Worm (Caenorhabditis elegans) whole organism, early embryonic: ENCODE results near the gene Y57G11C.40.

Experiments used
- B0310.2 ChIP-seq: sonication (generic microtip); optimal IDR thresholded peaks from 2 replicates; lab custom pipeline; 2016; ENCODE audit warnings: mild to moderate bottlenecking, missing genetic modification characterization, missing compliant biosample characterization
- F13C5.2 ChIP-seq: sonication (generic microtip); optimal IDR thresholded peaks from 2 replicates; lab custom pipeline; 2017; ENCODE audit warnings: mild to moderate bottlenecking, missing genetic modification characterization, inconsistent platforms, missing compliant biosample characterization
- aly-1 ChIP-seq: sonication (generic microtip); optimal IDR thresholded peaks from 2 replicates; lab custom pipeline; 2016; ENCODE audit warnings: missing genetic modification characterization, missing compliant biosample characterization
- ama-1 ChIP-seq: fragments of 150-350 bp; optimal IDR thresholded peaks from 2 replicates; lab custom pipeline; 2014
- ceh-13 ChIP-seq: fragments of 200-800 bp; sonication (Bioruptor generic); optimal IDR thresholded peaks from 2 replicates; lab custom pipeline; 2018; ENCODE audit warnings: mild to moderate bottlenecking, missing genetic modification characterization, missing compliant biosample characterization
- ceh-36 ChIP-seq: sonication (generic microtip); optimal IDR thresholded peaks from 2 replicates; lab custom pipeline; 2016; ENCODE audit warnings: missing genetic modification characterization, inconsistent platforms, missing compliant biosample characterization
- ets-7 ChIP-seq: sonication (generic microtip); optimal IDR thresholded peaks from 2 replicates; lab custom pipeline; 2016; ENCODE audit warnings: missing genotype, missing genetic modification characterization, missing compliant biosample characterization
- flt-1 ChIP-seq: fragments of 200-800 bp; sonication (Bioruptor generic); IDR thresholded peaks from 2 replicates; pipeline ENCODE4 v1.3.6; 2022; ENCODE audit warnings: missing genetic modification characterization, missing compliant biosample characterization
- hmbx-1 ChIP-seq: sonication (generic microtip); optimal IDR thresholded peaks from 2 replicates; lab custom pipeline; 2016; ENCODE audit warnings: mild to moderate bottlenecking, missing genetic modification characterization, missing compliant biosample characterization
- hmg-4 ChIP-seq: fragments of 200-800 bp; sonication (Bioruptor generic); optimal IDR thresholded peaks from 2 replicates; lab custom pipeline; 2018; ENCODE audit warnings: mild to moderate bottlenecking, missing genetic modification characterization, missing compliant biosample characterization
- hnd-1 ChIP-seq: sonication (generic microtip); optimal IDR thresholded peaks from 2 replicates; lab custom pipeline; 2016; ENCODE audit warnings: missing genetic modification characterization, missing compliant biosample characterization
- pes-1 ChIP-seq: fragments of 200-800 bp; sonication (Bioruptor generic); IDR thresholded peaks from 2 replicates; pipeline ENCODE4 v1.3.6; 2022; ENCODE audit warnings: missing genetic modification reagents, missing genetic modification characterization, missing compliant biosample characterization
- scrt-1 ChIP-seq: fragments of 200-800 bp; sonication (Bioruptor generic); IDR thresholded peaks from 2 replicates; pipeline ENCODE4 v1.3.6; 2022; ENCODE audit warnings: missing genetic modification characterization, missing compliant biosample characterization
- sea-1 ChIP-seq: fragments of 200-800 bp; sonication (Bioruptor generic); conservative IDR thresholded peaks from 2 replicates; pipeline ENCODE4 v1.3.6; 2022; ENCODE audit warnings: missing genetic modification characterization, missing compliant biosample characterization
- tbx-11 ChIP-seq: fragments of 200-800 bp; sonication (Bioruptor generic); IDR thresholded peaks from 2 replicates; pipeline ENCODE4 v1.3.6; 2022; ENCODE audit warnings: missing genetic modification characterization, missing compliant biosample characterization
- tbx-37 ChIP-seq: fragments of 200-800 bp; sonication (Bioruptor generic); conservative IDR thresholded peaks from 2 replicates; pipeline ENCODE4 v1.3.6; 2022; ENCODE audit warnings: missing genetic modification reagents, missing genetic modification characterization, missing compliant biosample characterization
- tra-4 ChIP-seq: sonication (generic microtip); optimal IDR thresholded peaks from 2 replicates; lab custom pipeline; 2017; ENCODE audit warnings: missing genetic modification characterization, missing compliant biosample characterization

The Y57G11C.40 gene

DNA sequence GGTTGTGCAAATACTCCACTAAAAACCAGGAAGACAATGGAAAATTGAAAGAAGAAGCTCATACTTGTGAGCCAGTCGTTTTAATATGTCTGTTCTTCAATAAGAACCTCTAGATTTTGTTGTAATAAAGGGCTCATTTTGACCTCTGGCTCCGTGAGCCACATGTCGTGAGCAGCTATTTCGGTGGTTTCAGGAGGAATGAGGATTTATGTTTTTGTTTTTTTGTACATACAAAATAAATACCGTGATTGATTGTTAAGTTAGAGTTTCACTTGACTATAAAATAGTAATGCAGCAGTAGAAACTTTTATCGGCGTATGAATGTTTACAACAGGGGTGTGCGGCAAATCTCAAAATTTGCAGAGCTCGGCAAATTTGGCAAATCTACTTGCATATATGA, at the start of gene Y57G11C.40:
TSS of gene Y57G11C.40 (minus strand) at position 101 of the 400 bp plus-strand sequence.
- TF ChIP-seq tbx-11 (no peak), hmg-4 (GFP tag; lab: Kevin White, UChicago) (no peak), B0310.2 (no peak), tbx-37 (GFP tag; lab: Robert Waterston, UW) (no peak), scrt-1 (GFP tag; lab: Robert Waterston, UW) (no peak), aly-1 (tag; lab: Kevin White, UChicago) (no peak), F13C5.2 (tag; lab: Kevin White, UChicago) (no peak)

DNA sequence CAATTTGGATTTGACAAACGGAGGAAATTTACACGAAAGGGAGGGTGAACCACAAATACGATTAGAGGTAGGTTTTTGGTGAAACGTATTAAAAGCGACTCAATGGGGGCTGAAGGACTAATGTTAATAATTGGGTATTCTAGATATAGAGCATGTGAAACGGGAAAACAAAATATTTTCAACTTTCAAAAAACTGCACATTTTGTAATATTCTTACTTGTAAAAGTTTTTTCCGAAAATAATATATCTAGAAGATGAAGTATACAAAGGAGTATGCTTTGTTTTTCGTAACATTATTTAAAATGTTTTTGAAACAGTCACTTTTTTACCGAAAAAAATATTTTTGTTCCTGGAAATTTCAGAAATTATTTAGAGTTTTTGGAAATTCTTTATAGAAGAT, 37.9 kb upstream of the Y57G11C.40 start:
- TF ChIP-seq ets-7 (tag; lab: Kevin White, UChicago), result no peak
- no peak for TF ChIP-seq F13C5.2 (tag; lab: Kevin White, UChicago)
- no peak for TF ChIP-seq hmbx-1
- TF ChIP-seq hmg-4 (GFP tag; lab: Kevin White, UChicago), result no peak
- TF ChIP-seq ama-1, result no peak
- TF ChIP-seq hnd-1 (tag; lab: Kevin White, UChicago), result no peak
- no peak for TF ChIP-seq flt-1 (GFP tag; lab: Robert Waterston, UW)
- no peak for TF ChIP-seq scrt-1 (GFP tag; lab: Robert Waterston, UW)
- no peak for TF ChIP-seq pes-1 (GFP tag; lab: Robert Waterston, UW)
- no peak for TF ChIP-seq tbx-37 (GFP tag; lab: Robert Waterston, UW)
- TF ChIP-seq sea-1 (GFP tag; lab: Robert Waterston, UW), result no peak
- no peak for TF ChIP-seq ceh-36 (tag; lab: Kevin White, UChicago)
- TF ChIP-seq B0310.2, result no peak
- TF ChIP-seq aly-1 (tag; lab: Kevin White, UChicago), result no peak
- TF ChIP-seq tbx-11, result no peak

ce11 chrIV:14729272-14729671, 25.2 kb upstream of the Y57G11C.40 start:
- no peak for TF ChIP-seq flt-1 (GFP tag; lab: Robert Waterston, UW)

ce11 chrIV:14728225-14728624, 24.2 kb upstream of the Y57G11C.40 start, which contains the start of gene Y57G11C.42:
Gene Y57G11C.42 (plus strand): TSS chrIV:14728525.
- TF ChIP-seq hmg-4 (GFP tag; lab: Kevin White, UChicago), result no peak
- no peak for TF ChIP-seq flt-1 (GFP tag; lab: Robert Waterston, UW)
- TF ChIP-seq ceh-36 (tag; lab: Kevin White, UChicago), result no peak
- TF ChIP-seq ceh-13 (GFP tag; lab: Kevin White, UChicago), result no peak
- no peak for TF ChIP-seq aly-1 (tag; lab: Kevin White, UChicago)
- no peak for TF ChIP-seq B0310.2
- TF ChIP-seq pes-1 (GFP tag; lab: Robert Waterston, UW), result no peak
- TF ChIP-seq ama-1, result no peak

DNA sequence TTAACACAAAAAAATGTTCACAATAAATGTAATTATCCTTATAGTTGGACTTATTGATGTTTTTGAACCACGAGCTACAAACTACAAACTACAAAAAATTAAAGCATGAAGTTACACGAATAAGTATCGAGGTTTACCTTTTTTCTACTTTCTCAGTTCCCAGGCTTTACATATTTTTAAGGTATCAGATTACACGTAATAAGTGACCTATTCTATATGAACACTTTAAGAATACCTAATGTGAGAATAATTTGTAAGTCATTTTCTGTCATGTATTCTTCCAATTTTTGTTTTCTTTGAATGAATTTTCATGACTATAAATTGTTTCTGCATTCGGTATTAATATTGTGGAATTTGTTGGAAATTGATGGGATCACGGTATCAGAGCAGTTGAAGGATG, 11.4 kb upstream of the Y57G11C.40 start, which contains the start of gene lgc-8:
TSS of gene lgc-8 (plus strand) at position 301 of the 400 bp plus-strand sequence.
- TF ChIP-seq aly-1 (tag; lab: Kevin White, UChicago) (no peak), pes-1 (GFP tag; lab: Robert Waterston, UW) (no peak), hmg-4 (GFP tag; lab: Kevin White, UChicago) (no peak), ceh-36 (tag; lab: Kevin White, UChicago) (no peak), F13C5.2 (tag; lab: Kevin White, UChicago) (no peak), ets-7 (tag; lab: Kevin White, UChicago) (no peak), ama-1 (no peak)

DNA sequence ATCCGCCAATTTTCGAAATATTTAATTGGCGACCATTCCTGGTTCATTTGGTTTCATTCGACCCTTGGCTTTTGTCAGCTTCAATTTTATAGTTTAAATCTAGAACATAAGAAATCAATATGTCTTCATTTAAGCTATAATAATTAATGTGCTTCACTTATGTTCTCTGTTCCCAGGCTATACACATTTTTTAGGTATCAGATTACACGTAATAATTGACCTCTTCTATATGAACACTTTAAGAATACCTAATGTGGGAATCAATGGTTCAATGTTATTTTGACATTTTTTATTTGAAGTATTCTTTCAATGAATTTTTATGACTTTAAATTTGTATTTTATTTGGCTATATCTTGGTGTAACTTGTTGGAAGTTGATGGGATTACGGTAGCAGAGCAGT, 5.2 kb upstream of the Y57G11C.40 start, which contains the start of gene lgc-7:
TSS of gene lgc-7 (plus strand) at position 301 of the 400 bp plus-strand sequence.
- TF ChIP-seq flt-1 (GFP tag; lab: Robert Waterston, UW) (no peak), ceh-36 (tag; lab: Kevin White, UChicago) (no peak), hnd-1 (tag; lab: Kevin White, UChicago) (no peak), tbx-37 (GFP tag; lab: Robert Waterston, UW) (no peak), sea-1 (GFP tag; lab: Robert Waterston, UW) (no peak), scrt-1 (GFP tag; lab: Robert Waterston, UW) (no peak), B0310.2 (no peak), hmbx-1 (no peak), hmg-4 (GFP tag; lab: Kevin White, UChicago) (no peak), pes-1 (GFP tag; lab: Robert Waterston, UW) (no peak), tra-4 (tag; lab: Kevin White, UChicago) (no peak), ets-7 (tag; lab: Kevin White, UChicago) (no peak), tbx-11 (no peak), ceh-13 (GFP tag; lab: Kevin White, UChicago) (no peak), F13C5.2 (tag; lab: Kevin White, UChicago) (no peak)

ce11 chrIV:14706302-14706701, 2.2 kb upstream of the Y57G11C.40 start, which contains the start of gene Y57G11C.41:
Gene Y57G11C.41 (minus strand): TSS chrIV:14706402.
- TF ChIP-seq ceh-36 (tag; lab: Kevin White, UChicago) (no peak), tra-4 (tag; lab: Kevin White, UChicago) (no peak), ets-7 (tag; lab: Kevin White, UChicago) (no peak), flt-1 (GFP tag; lab: Robert Waterston, UW) (no peak), hmg-4 (GFP tag; lab: Kevin White, UChicago) (no peak), pes-1 (GFP tag; lab: Robert Waterston, UW) (no peak), scrt-1 (GFP tag; lab: Robert Waterston, UW) (no peak), tbx-11 (no peak)

DNA sequence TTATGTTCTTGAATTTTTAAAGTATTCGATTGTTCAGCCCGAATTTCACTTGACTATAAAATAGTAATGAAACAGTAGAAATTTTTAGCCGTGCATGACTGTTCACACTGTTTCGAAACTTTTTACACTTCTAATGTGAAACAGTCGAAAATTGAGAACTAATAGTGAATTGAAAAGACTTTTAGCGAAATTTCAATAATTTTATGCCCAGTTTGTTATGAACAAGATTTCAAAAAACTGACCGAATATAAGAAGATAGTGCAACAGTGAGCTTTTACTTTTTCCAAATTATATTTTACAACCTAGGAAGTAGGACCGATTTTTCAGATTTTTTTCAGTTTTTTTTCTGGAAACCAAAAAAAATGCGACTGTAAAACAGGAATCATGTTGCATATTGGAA, 897 bp upstream of the Y57G11C.40 start:
- no peak for TF ChIP-seq tbx-11
- no peak for TF ChIP-seq pes-1 (GFP tag; lab: Robert Waterston, UW)
- no peak for TF ChIP-seq aly-1 (tag; lab: Kevin White, UChicago)
- no peak for TF ChIP-seq hnd-1 (tag; lab: Kevin White, UChicago)
- no peak for TF ChIP-seq ceh-13 (GFP tag; lab: Kevin White, UChicago)
- no peak for TF ChIP-seq ceh-36 (tag; lab: Kevin White, UChicago)
- TF ChIP-seq B0310.2, result no peak
- no peak for TF ChIP-seq scrt-1 (GFP tag; lab: Robert Waterston, UW)
- no peak for TF ChIP-seq ama-1
- TF ChIP-seq tra-4 (tag; lab: Kevin White, UChicago), result no peak
- TF ChIP-seq ets-7 (tag; lab: Kevin White, UChicago), result no peak
- no peak for TF ChIP-seq hmg-4 (GFP tag; lab: Kevin White, UChicago)
- TF ChIP-seq flt-1 (GFP tag; lab: Robert Waterston, UW), result no peak
- TF ChIP-seq tbx-37 (GFP tag; lab: Robert Waterston, UW), result no peak
- TF ChIP-seq F13C5.2 (tag; lab: Kevin White, UChicago), result no peak
- TF ChIP-seq hmbx-1, result no peak
- no peak for TF ChIP-seq sea-1 (GFP tag; lab: Robert Waterston, UW)
